Worm (Caenorhabditis elegans): ENCODE results near the gene T24H10.1.

The T24H10.1 gene

ce11 chrII:9054604-9055003, 44.6 kb upstream of the T24H10.1 start, which contains the start of gene chmp-7 (continued):
- peak; percentile 98 for TF ChIP-seq lin-14 (GFP tag; optimal IDR thresholded peaks at IDR 0.05)
- TF ChIP-seq mab-9 (GFP tag; IDR thresholded peaks at IDR 0.05) = peak; percentile 44; the same call in 1 of the 2 replicates
- peak; percentile 79 for TF ChIP-seq C04F5.9 (tag; optimal IDR thresholded peaks at IDR 0.05)
- no peak for TF ChIP-seq efl-3 (GFP tag; optimal IDR thresholded peaks at IDR 0.05)
- TF ChIP-seq unc-30 (tag; optimal IDR thresholded peaks at IDR 0.05) = no peak
- peak; percentile 81 for TF ChIP-seq lin-15B (tag; optimal IDR thresholded peaks at IDR 0.05)
- peak; percentile 91 for TF ChIP-seq nhr-71 (tag; optimal IDR thresholded peaks at IDR 0.05)
- TF ChIP-seq ceh-88 (GFP tag; IDR thresholded peaks at IDR 0.05) = peak; percentile 57
- peak; percentile 81 for TF ChIP-seq tbx-2 (tag; optimal IDR thresholded peaks at IDR 0.05)
- TF ChIP-seq rnt-1 (tag; optimal IDR thresholded peaks at IDR 0.05) = peak; percentile 92
- peak; percentile 26 for TF ChIP-seq zip-4 (GFP tag; optimal IDR thresholded peaks at IDR 0.05)
- peak; percentile 52 for TF ChIP-seq zag-1 (tag; optimal IDR thresholded peaks at IDR 0.05)
- TF ChIP-seq xbp-1 (tag; optimal IDR thresholded peaks at IDR 0.05) = peak; percentile 79
- TF ChIP-seq lir-3 (tag; optimal IDR thresholded peaks at IDR 0.05; ENCODE audit: poor library complexity) = peak; percentile 75
- peak; percentile 75 for TF ChIP-seq nhr-90 (tag; optimal IDR thresholded peaks at IDR 0.05; ENCODE audit: poor library complexity)
- TF ChIP-seq unc-86 (tag; optimal IDR thresholded peaks at IDR 0.05) = peak; percentile 82
- no peak for TF ChIP-seq Y116A8C.19 (tag; optimal IDR thresholded peaks at IDR 0.05; ENCODE audit: borderline replicate concordance)
- peak; percentile 72 to 93 (median 83) for TF ChIP-seq ceh-82 (tag; optimal IDR thresholded peaks at IDR 0.05)
- peak; percentile 80 for TF ChIP-seq nhr-19 (GFP tag; conservative IDR thresholded peaks at IDR 0.05)
- peak; percentile 87 for TF ChIP-seq nhr-20 (tag; optimal IDR thresholded peaks at IDR 0.05)
- TF ChIP-seq ceh-90 (tag; optimal IDR thresholded peaks at IDR 0.05) = no peak
- TF ChIP-seq unc-130 (tag; optimal IDR thresholded peaks at IDR 0.05) = peak; percentile 92
- TF ChIP-seq nhr-47 (tag; optimal IDR thresholded peaks at IDR 0.05) = peak; percentile 88
- TF ChIP-seq snpc-4 (tag; optimal IDR thresholded peaks at IDR 0.05) = peak; percentile 78
- no peak for TF ChIP-seq sptf-1 (tag; optimal IDR thresholded peaks at IDR 0.05)
- no peak for TF ChIP-seq hlh-4 (tag; optimal IDR thresholded peaks at IDR 0.05)
- peak; percentile 79 for TF ChIP-seq lin-13 (GFP tag; optimal IDR thresholded peaks at IDR 0.05)
- TF ChIP-seq hpl-2 (GFP tag; optimal IDR thresholded peaks at IDR 0.05) = peak; percentile 40
- peak; percentile 89 to 91 for TF ChIP-seq efl-1 (optimal IDR thresholded peaks at IDR 0.05)
- peak; percentile 89 to 99 for TF ChIP-seq efl-1 (GFP tag; optimal IDR thresholded peaks at IDR 0.05 in 1 of 2)
- peak; percentile 31 for TF ChIP-seq sox-4 (tag; optimal IDR thresholded peaks at IDR 0.05)
- TF ChIP-seq hlh-17 (GFP tag; optimal IDR thresholded peaks at IDR 0.05; ENCODE audit: borderline replicate concordance) = no peak
- peak; percentile 92 for TF ChIP-seq snu-23 (GFP tag; optimal IDR thresholded peaks at IDR 0.05)
- no peak for TF ChIP-seq nhr-12 (tag; optimal IDR thresholded peaks at IDR 0.05)
- peak; percentile 85 for TF ChIP-seq jun-1 (tag; optimal IDR thresholded peaks at IDR 0.05)
- TF ChIP-seq mep-1 (tag; optimal IDR thresholded peaks at IDR 0.05) = peak; percentile 99
- TF ChIP-seq aha-1 (tag; optimal IDR thresholded peaks at IDR 0.05) = no peak
- TF ChIP-seq dsc-1 (tag; optimal IDR thresholded peaks at IDR 0.05) = peak; percentile 71
- no peak for TF ChIP-seq pqm-1 (tag; optimal IDR thresholded peaks at IDR 0.05)
- TF ChIP-seq unc-62 (GFP tag; optimal IDR thresholded peaks at IDR 0.05) = no peak
- peak; percentile 56 for TF ChIP-seq sup-37 (GFP tag; optimal IDR thresholded peaks at IDR 0.05)
- peak in 1 of 2 experiments; percentile 58 for TF ChIP-seq ztf-11 (tag; optimal IDR thresholded peaks at IDR 0.05)
- TF ChIP-seq fkh-10 (GFP tag; optimal IDR thresholded peaks at IDR 0.05) = peak; percentile 44
- TF ChIP-seq C34B4.2 (tag; optimal IDR thresholded peaks at IDR 0.05) = no peak
- peak in 1 of 2 experiments; percentile 50 for TF ChIP-seq mdl-1 (tag; optimal IDR thresholded peaks at IDR 0.05)
- TF ChIP-seq alr-1 (tag; optimal IDR thresholded peaks at IDR 0.05; ENCODE audit: borderline replicate concordance) = no peak
- TF ChIP-seq elt-3 (tag; optimal IDR thresholded peaks at IDR 0.05) = peak in 3 of 6 experiments; percentile 57 to 85 (median 80)
- TF ChIP-seq tlp-1 (tag; optimal IDR thresholded peaks at IDR 0.05) = no peak
- TF ChIP-seq lin-39 (tag; optimal IDR thresholded peaks at IDR 0.05) = peak; percentile 61
- no peak for TF ChIP-seq nhr-76 (tag; optimal IDR thresholded peaks at IDR 0.05)
- TF ChIP-seq pax-3 (tag; optimal IDR thresholded peaks at IDR 0.05) = peak; percentile 27
- peak; percentile 92 for TF ChIP-seq nhr-85 (tag)
- peak; percentile 82 for TF ChIP-seq fos-1 (tag; optimal IDR thresholded peaks at IDR 0.05)

All from whole organism, L1 larva.